Fruit fly (Drosophila melanogaster) whole organism, embryonic: Measurements from ENCODE around the gene CG32295.
A peak's percentile ranks its signal among the peaks of the same experiment; 100 is the strongest.

Source experiments
- CG11504 ChIP-seq: fragments of 200-800 bp; sonication (Bioruptor generic); optimal IDR thresholded peaks from 3 replicates; lab custom pipeline; 2019; ENCODE audit warnings: missing biosample characterization, mild to moderate bottlenecking, missing genetic modification characterization, moderate library complexity
- CG13775 ChIP-seq: fragments of 200-800 bp; sonication (Bioruptor generic); optimal IDR thresholded peaks from 3 replicates; lab custom pipeline; 2017; ENCODE audit warnings: missing biosample characterization, mild to moderate bottlenecking, missing genetic modification characterization
- CG15696 ChIP-seq: fragments of 200-800 bp; sonication (Bioruptor generic); optimal IDR thresholded peaks from 2 replicates; lab custom pipeline; 2019; ENCODE audit warnings: missing biosample characterization, mild to moderate bottlenecking, missing genetic modification characterization, moderate library complexity
- CG17912 ChIP-seq: fragments of 200-800 bp; sonication (Bioruptor generic); optimal IDR thresholded peaks from 2 replicates; lab custom pipeline; 2018; ENCODE audit warnings: missing biosample characterization, mild to moderate bottlenecking, missing genetic modification characterization
- CG31224 ChIP-seq: fragments of 200-800 bp; sonication (Bioruptor generic); IDR thresholded peaks from 2 replicates; pipeline ENCODE4 v1.3.6; 2022; ENCODE audit warnings: missing biosample characterization, missing genetic modification characterization
- CG32767 ChIP-seq: fragments of 200-800 bp; sonication (Bioruptor generic); IDR thresholded peaks from 2 replicates; pipeline ENCODE4 v1.3.6; 2022; ENCODE audit warnings: missing biosample characterization, missing genetic modification characterization
- CG33557 ChIP-seq: fragments of 200-800 bp; sonication (Bioruptor generic); optimal IDR thresholded peaks from 2 replicates; lab custom pipeline; 2019; ENCODE audit warnings: missing biosample characterization, mild to moderate bottlenecking, missing genetic modification characterization, moderate library complexity
- CG4360 ChIP-seq: fragments of 200-800 bp; sonication (Bioruptor generic); IDR thresholded peaks from 2 replicates; pipeline ENCODE4 v1.3.6; 2022; ENCODE audit warnings: missing biosample characterization, missing genetic modification characterization
- CG4730 ChIP-seq: fragments of 200-800 bp; sonication (Bioruptor generic); IDR thresholded peaks from 2 replicates; pipeline ENCODE4 v1.3.6; 2022; ENCODE audit warnings: missing biosample characterization, missing genetic modification characterization
- CG6175 ChIP-seq: fragments of 200-800 bp; sonication (Bioruptor generic); IDR thresholded peaks from 3 replicates; pipeline ENCODE4 v1.3.6; 2022; ENCODE audit warnings: missing biosample characterization, missing genetic modification characterization
- CG8281 ChIP-seq: fragments of 200-800 bp; sonication (Bioruptor generic); optimal IDR thresholded peaks from 2 replicates; lab custom pipeline; 2018; ENCODE audit warnings: missing biosample characterization, mild to moderate bottlenecking, missing genetic modification characterization, moderate library complexity
- CG9727 ChIP-seq: fragments of 200-800 bp; sonication (Bioruptor generic); optimal IDR thresholded peaks from 3 replicates; lab custom pipeline; 2017; ENCODE audit warnings: missing biosample characterization, mild to moderate bottlenecking, missing genetic modification characterization
- D19A ChIP-seq: fragments of 200-800 bp; optimal IDR thresholded peaks from 3 replicates; lab custom pipeline; 2019; ENCODE audit warnings: missing biosample characterization, mild to moderate bottlenecking, missing genetic modification characterization, moderate library complexity
- Dip2 ChIP-seq: fragments of 200-800 bp; sonication (Bioruptor generic); IDR thresholded peaks from 2 replicates; pipeline ENCODE4 v1.3.6; 2022; ENCODE audit warnings: missing biosample characterization, missing genetic modification characterization
- Dip3 ChIP-seq: fragments of 200-800 bp; sonication (Bioruptor generic); optimal IDR thresholded peaks from 3 replicates; lab custom pipeline; 2016; ENCODE audit warnings: missing biosample characterization, missing genetic modification characterization
- E2f2 ChIP-seq: fragments of 200-800 bp; sonication (Bioruptor generic); IDR thresholded peaks from 2 replicates; pipeline ENCODE4 v1.3.6; 2022; ENCODE audit warnings: missing biosample characterization, missing genetic modification characterization
- ERR ChIP-seq: fragments of 200-800 bp; sonication (Bioruptor generic); optimal IDR thresholded peaks from 2 replicates; lab custom pipeline; 2016; ENCODE audit warnings: missing biosample characterization, missing genetic modification characterization
- Gug ChIP-seq: fragments of 200-800 bp; sonication (Bioruptor generic); IDR thresholded peaks from 4 replicates; pipeline ENCODE4 v1.3.6; 2022; ENCODE audit warnings: missing biosample characterization, missing genetic modification characterization
- HLH54F ChIP-seq: fragments of 200-800 bp; sonication (Bioruptor generic); optimal IDR thresholded peaks from 3 replicates; lab custom pipeline; 2016; ENCODE audit warnings: missing biosample characterization, missing genetic modification characterization
- Hr51 ChIP-seq, 2 experiments: fragments of 200-800 bp; sonication (Bioruptor generic); optimal IDR thresholded peaks; 2 replicates in 1 of 2; 3 replicates in 1 of 2; lab custom pipeline; 2016 to 2018; ENCODE audit warnings: missing biosample characterization in 2 of 2, missing genetic modification characterization in 2 of 2, mild to moderate bottlenecking in 1 of 2, moderate library complexity in 1 of 2
- Meics ChIP-seq: fragments of 200-800 bp; sonication (Bioruptor generic); optimal IDR thresholded peaks from 2 replicates; lab custom pipeline; 2017; ENCODE audit warnings: missing biosample characterization, mild to moderate bottlenecking, missing genetic modification characterization
- Neu2 ChIP-seq: fragments of 200-800 bp; sonication (Bioruptor generic); optimal IDR thresholded peaks from 3 replicates; lab custom pipeline; 2016; ENCODE audit warnings: missing biosample characterization, missing genetic modification characterization, borderline replicate concordance
- NfI ChIP-seq: fragments of 200-800 bp; sonication (Bioruptor generic); optimal IDR thresholded peaks from 3 replicates; lab custom pipeline; 2018; ENCODE audit warnings: missing biosample characterization, mild to moderate bottlenecking, missing genetic modification characterization, moderate library complexity
- Sin3A ChIP-seq: fragments of >200 bp; optimal IDR thresholded peaks from 2 replicates; lab custom pipeline; 2018
- Six4 ChIP-seq: fragments of 200-800 bp; sonication (Bioruptor generic); optimal IDR thresholded peaks from 2 replicates; lab custom pipeline; 2016; ENCODE audit warnings: missing biosample characterization, missing genetic modification characterization
- Sry-β ChIP-seq: fragments of 200-800 bp; sonication (Bioruptor generic); optimal IDR thresholded peaks from 2 replicates; lab custom pipeline; 2018; ENCODE audit warnings: missing biosample characterization, mild to moderate bottlenecking, missing genetic modification characterization, moderate library complexity
- Stat92E ChIP-seq, 3 experiments: fragments of >200 bp in 2 of 3; fragments of 200-800 bp in 1 of 3; sonication (Bioruptor generic) in 1 of 3; optimal IDR thresholded peaks; 2 replicates each; lab custom pipeline; 2017 to 2019; ENCODE audit warnings: missing biosample characterization in 3 of 3, missing genetic modification characterization in 3 of 3, mild to moderate bottlenecking in 1 of 3, moderate library complexity in 1 of 3
- Tbp ChIP-seq: fragments of >200 bp; optimal IDR thresholded peaks from 2 replicates; lab custom pipeline; 2018; ENCODE audit warnings: missing biosample characterization, missing genetic modification characterization
- Usf ChIP-seq: fragments of 200-800 bp; sonication (Bioruptor generic); optimal IDR thresholded peaks from 2 replicates; lab custom pipeline; 2017; ENCODE audit warnings: missing genotype, missing biosample characterization, missing genetic modification characterization
- ab ChIP-seq: fragments of 200-800 bp; sonication (Bioruptor generic); optimal IDR thresholded peaks from 2 replicates; lab custom pipeline; 2016; ENCODE audit warnings: missing biosample characterization, missing genetic modification characterization
- amos ChIP-seq: fragments of 200-800 bp; sonication (Bioruptor generic); IDR thresholded peaks from 2 replicates; pipeline ENCODE4 v1.3.6; 2022; ENCODE audit warnings: missing biosample characterization, missing genetic modification characterization; ENCODE audit not compliant: partially characterized antibody
- ash1 ChIP-seq: fragments of 200-800 bp; sonication (Bioruptor generic); optimal IDR thresholded peaks from 2 replicates; lab custom pipeline; 2018; ENCODE audit warnings: missing biosample characterization, mild to moderate bottlenecking, missing genetic modification characterization
- bcd ChIP-seq: fragments of 200-800 bp; sonication (Bioruptor generic); optimal IDR thresholded peaks from 2 replicates; lab custom pipeline; 2017; ENCODE audit warnings: missing biosample characterization, mild to moderate bottlenecking, missing genetic modification characterization
- bsh ChIP-seq, 2 experiments: fragments of 200-800 bp; sonication (Bioruptor generic); optimal IDR thresholded peaks; 2 replicates each; lab custom pipeline; 2017 to 2018; ENCODE audit warnings: mild to moderate bottlenecking in 2 of 2, missing biosample characterization in 2 of 2, missing genetic modification characterization in 2 of 2, moderate library complexity in 1 of 2
- btn ChIP-seq: fragments of 200-800 bp; sonication (Bioruptor generic); optimal IDR thresholded peaks from 2 replicates; lab custom pipeline; 2016; ENCODE audit warnings: missing biosample characterization, missing genetic modification characterization
- cg ChIP-seq: fragments of 200-800 bp; sonication (Bioruptor generic); optimal IDR thresholded peaks from 3 replicates; lab custom pipeline; 2019; ENCODE audit warnings: missing biosample characterization, mild to moderate bottlenecking, missing genetic modification characterization, moderate library complexity
- chif ChIP-seq, 2 experiments: fragments of 200-800 bp; sonication (Bioruptor generic); optimal IDR thresholded peaks; 3 replicates each; lab custom pipeline; 2016; ENCODE audit warnings: missing biosample characterization in 2 of 2, missing genetic modification characterization in 2 of 2
- disco-r ChIP-seq: fragments of 200-800 bp; sonication (Bioruptor generic); optimal IDR thresholded peaks from 2 replicates; lab custom pipeline; 2016; ENCODE audit warnings: missing biosample characterization, missing genetic modification characterization
- fd102C ChIP-seq: fragments of 200-800 bp; sonication (Bioruptor generic); optimal IDR thresholded peaks from 2 replicates; lab custom pipeline; 2018; ENCODE audit warnings: missing biosample characterization, mild to moderate bottlenecking, missing genetic modification characterization, moderate library complexity
- gsb ChIP-seq: fragments of 200-800 bp; sonication (Bioruptor generic); IDR thresholded peaks from 2 replicates; pipeline ENCODE4 v1.3.6; 2022; ENCODE audit warnings: missing biosample characterization, missing genetic modification characterization
- ham ChIP-seq: fragments of 200-800 bp; sonication (Bioruptor generic); IDR thresholded peaks from 2 replicates; pipeline ENCODE4 v1.3.6; 2022; ENCODE audit warnings: missing biosample characterization, missing genetic modification characterization
- inv ChIP-seq: fragments of 200-800 bp; sonication (Bioruptor generic); IDR thresholded peaks from 2 replicates; pipeline ENCODE4 v1.3.6; 2022; ENCODE audit warnings: missing biosample characterization, missing genetic modification characterization; ENCODE audit not compliant: partially characterized antibody
- kni ChIP-seq: fragments of 200-800 bp; sonication (Bioruptor generic); optimal IDR thresholded peaks from 3 replicates; lab custom pipeline; 2017; ENCODE audit warnings: mild to moderate bottlenecking, missing biosample characterization, missing genetic modification reagents, missing genetic modification characterization
- onecut ChIP-seq: fragments of 200-800 bp; sonication (Bioruptor generic); IDR thresholded peaks from 2 replicates; pipeline ENCODE4 v1.3.6; 2022; ENCODE audit warnings: missing biosample characterization, missing genetic modification characterization
- repo ChIP-seq: fragments of 200-800 bp; sonication (Bioruptor generic); optimal IDR thresholded peaks from 2 replicates; lab custom pipeline; 2016; ENCODE audit warnings: missing biosample characterization, missing genetic modification characterization
- ssp ChIP-seq: fragments of 200-800 bp; sonication (Bioruptor generic); IDR thresholded peaks from 2 replicates; pipeline ENCODE4 v1.3.6; 2022; ENCODE audit warnings: missing biosample characterization, missing genetic modification characterization
- stc ChIP-seq: fragments of 200-800 bp; sonication (Bioruptor generic); IDR thresholded peaks from 2 replicates; pipeline ENCODE4 v1.3.6; 2022; ENCODE audit warnings: missing biosample characterization, missing genetic modification characterization
- tap ChIP-seq: fragments of 200-800 bp; optimal IDR thresholded peaks from 3 replicates; lab custom pipeline; 2019; ENCODE audit warnings: missing biosample characterization, mild to moderate bottlenecking, missing genetic modification characterization, moderate library complexity
- tna ChIP-seq: fragments of 200-800 bp; sonication (Bioruptor generic); IDR thresholded peaks from 2 replicates; pipeline ENCODE4 v1.3.6; 2022; ENCODE audit warnings: missing biosample characterization, missing genetic modification characterization; ENCODE audit not compliant: partially characterized antibody
- unc-4 ChIP-seq: fragments of 200-800 bp; sonication (Bioruptor generic); IDR thresholded peaks from 2 replicates; pipeline ENCODE4 v1.3.6; 2022; ENCODE audit warnings: missing biosample characterization, missing genetic modification characterization; ENCODE audit not compliant: partially characterized antibody

Gene CG32295

DNA sequence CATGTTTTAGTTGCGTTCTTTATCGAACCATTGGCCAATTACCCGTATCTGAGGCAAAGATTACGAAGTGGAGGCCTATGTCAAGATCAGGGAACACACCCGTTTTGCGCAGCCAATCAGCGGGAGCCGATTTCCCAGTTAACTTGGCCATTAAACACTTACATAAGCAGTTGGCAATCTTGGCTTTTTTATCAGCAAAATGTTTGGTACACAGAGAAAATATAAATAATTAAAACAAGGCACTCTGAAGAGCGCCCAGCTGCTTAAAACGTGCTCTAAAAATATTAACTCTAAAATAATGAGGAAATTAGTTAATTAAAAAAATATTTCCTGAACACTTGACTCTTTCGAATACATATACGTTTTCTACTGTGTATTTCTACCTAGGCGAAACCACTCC lies 25.0 kb downstream of the CG32295 start (continued):
- peak; percentile 74 for TF ChIP-seq CG9727
- TF ChIP-seq Dip3 (GFP tag; lab: Kevin White, UChicago): peak; percentile 71
- no peak for TF ChIP-seq ash1 (GFP tag; lab: Kevin White, UChicago)
- TF ChIP-seq Gug (GFP tag; lab: Robert Waterston, UW): peak; percentile 72; the same call in 2 of the 4 replicates
- peak; percentile 16 for TF ChIP-seq ERR
- TF ChIP-seq bcd: peak; percentile 70
- no peak for TF ChIP-seq Six4 (GFP tag; lab: Kevin White, UChicago)
- peak; percentile 46 for TF ChIP-seq HLH54F
- TF ChIP-seq CG32767: peak; percentile 31; the same call in 1 of the 2 replicates
- TF ChIP-seq onecut (GFP tag; lab: Robert Waterston, UW): no peak
- peak in 1 of 2 experiments; percentile 53 for TF ChIP-seq Hr51 (GFP tag; optimal IDR thresholded peaks at IDR 0.05; lab: Kevin White, UChicago)
- no peak for TF ChIP-seq CG11504
- no peak for TF ChIP-seq CG8281 (tag; lab: Kevin White, UChicago)
- no peak for TF ChIP-seq CG17912 (GFP tag; lab: Kevin White, UChicago)
- no peak for TF ChIP-seq btn (GFP tag; lab: Kevin White, UChicago)
- no peak for TF ChIP-seq tap (tag; lab: Kevin White, UChicago)
- no peak for TF ChIP-seq amos (GFP tag; lab: Robert Waterston, UW)
- no peak for TF ChIP-seq unc-4 (GFP tag; lab: Robert Waterston, UW)
- TF ChIP-seq CG15696 (tag; lab: Kevin White, UChicago): no peak
- no peak for TF ChIP-seq kni (GFP tag; lab: Kevin White, UChicago)
- no peak for TF ChIP-seq Sry-β
- TF ChIP-seq Sin3A (lab: Kevin White, UChicago): no peak
- no peak for TF ChIP-seq CG4360 (GFP tag; lab: Robert Waterston, UW)
- no peak for TF ChIP-seq cg (GFP tag; lab: Kevin White, UChicago)
- TF ChIP-seq tna (GFP tag; lab: Robert Waterston, UW): no peak
- no peak for TF ChIP-seq fd102C (GFP tag; lab: Kevin White, UChicago)
- peak; percentile 28; the same call in 1 of the 2 replicates for TF ChIP-seq E2f2 (GFP tag; lab: Robert Waterston, UW)
- TF ChIP-seq CG4730 (GFP tag; lab: Robert Waterston, UW): peak; percentile 58
- TF ChIP-seq Stat92E (GFP tag; optimal IDR thresholded peaks at IDR 0.05; lab: Kevin White, UChicago): no peak
- TF ChIP-seq Meics (GFP tag; lab: Kevin White, UChicago): peak; percentile 87
- TF ChIP-seq Usf (GFP tag; lab: Kevin White, UChicago): no peak
- TF ChIP-seq ssp (GFP tag; lab: Robert Waterston, UW): no peak
- TF ChIP-seq Neu2 (GFP tag; lab: Kevin White, UChicago): no peak
- peak; percentile 1 for TF ChIP-seq D19A (tag; lab: Kevin White, UChicago)
- peak; percentile 23 for TF ChIP-seq disco-r (GFP tag; lab: Kevin White, UChicago)
- no peak for TF ChIP-seq repo
- TF ChIP-seq CG6175 (GFP tag; lab: Robert Waterston, UW): peak; percentile 77; the same call in 1 of the 3 replicates
- TF ChIP-seq Tbp (GFP tag; lab: Kevin White, UChicago): no peak
- no peak for TF ChIP-seq ab
- no peak for TF ChIP-seq CG33557 (GFP tag; lab: Kevin White, UChicago)
- peak; percentile 41 for TF ChIP-seq NfI (GFP tag; lab: Kevin White, UChicago)
- peak; percentile 50 for TF ChIP-seq CG13775 (GFP tag; lab: Kevin White, UChicago)
- TF ChIP-seq stc (GFP tag; lab: Robert Waterston, UW): peak; percentile 29; the same call in 1 of the 2 replicates
- TF ChIP-seq CG31224 (GFP tag; lab: Robert Waterston, UW): peak; percentile 58; the same call in 1 of the 2 replicates
- TF ChIP-seq bsh (GFP tag; optimal IDR thresholded peaks at IDR 0.05; lab: Kevin White, UChicago): peak in 1 of 2 experiments; percentile 35
- TF ChIP-seq inv: no peak
- peak in 1 of 2 experiments; percentile 27 for TF ChIP-seq chif (GFP tag; optimal IDR thresholded peaks at IDR 0.05; lab: Kevin White, UChicago)
- TF ChIP-seq Dip2 (GFP tag; lab: Robert Waterston, UW): no peak
- peak; percentile 70 for TF ChIP-seq gsb (GFP tag; lab: Robert Waterston, UW)
- no peak; the same call in 1 of the 2 replicates for TF ChIP-seq ham (GFP tag; lab: Robert Waterston, UW)
